Worm (Caenorhabditis elegans) whole organism, young adult: ENCODE results near the gene nsph-4.1.

Source experiments
- Y67H2A.10 ChIP-seq: fragments of 200-800 bp; sonication (Bioruptor generic); conservative IDR thresholded peaks from 2 replicates; pipeline ENCODE4 v1.3.6; 2022; ENCODE audit warnings: missing genetic modification reagents, missing genetic modification characterization, missing compliant biosample characterization
- ets-4 ChIP-seq: fragments of 200-800 bp; sonication (Bioruptor generic); optimal IDR thresholded peaks from 2 replicates; lab custom pipeline; 2018; ENCODE audit warnings: mild to moderate bottlenecking, missing genetic modification characterization, missing compliant biosample characterization
- snpc-4 ChIP-seq, 5 experiments: fragments of 150-350 bp in 1 of 5; sonication (generic microtip) in 4 of 5; optimal IDR thresholded peaks; 2 replicates each; lab custom pipeline; 2014 to 2018; ENCODE audit warnings: missing genetic modification characterization in 5 of 5, missing biosample characterization in 3 of 5, antibody characterized with exemption in 2 of 5, mild to moderate bottlenecking in 2 of 5, missing compliant biosample characterization in 2 of 5, missing genotype in 2 of 5, moderate library complexity in 2 of 5, missing genetic modification reagents in 1 of 5

DNA sequence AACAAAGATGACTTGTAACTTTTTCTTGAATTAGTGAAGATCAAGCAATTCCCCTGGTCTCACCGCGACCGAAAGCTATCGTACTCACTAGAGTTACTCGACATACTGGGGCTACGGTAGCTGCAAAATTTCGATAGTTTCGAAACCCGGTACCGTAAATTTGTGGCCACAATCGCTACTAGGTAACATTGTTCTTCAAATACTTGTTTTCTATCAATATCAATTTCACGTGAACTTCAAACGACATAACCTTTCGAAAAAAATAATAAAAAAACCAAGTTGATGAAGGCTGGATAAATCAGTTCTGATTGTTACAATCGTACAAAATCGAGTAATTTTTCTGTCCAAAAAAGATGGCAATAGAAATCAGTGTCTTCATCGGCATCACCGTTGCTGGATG, 45.9 kb downstream of the nsph-4.1 start, which contains the start of gene F36H12.3:
- TF ChIP-seq ets-4 (GFP tag; lab: Kevin White, UChicago): no peak
- no peak for TF ChIP-seq Y67H2A.10 (GFP tag; lab: Robert Waterston, UW)
- no peak for TF ChIP-seq snpc-4 (GFP tag; optimal IDR thresholded peaks at IDR 0.05; lab: Kevin White, UChicago)
- TF ChIP-seq snpc-4 (tag; optimal IDR thresholded peaks at IDR 0.05; lab: Kevin White, UChicago): no peak
